Worm (Caenorhabditis elegans) whole organism, late embryonic: Measurements from ENCODE around the gene sri-78.

Experiments used
- K09A11.1 ChIP-seq: sonication (generic microtip); optimal IDR thresholded peaks from 2 replicates; lab custom pipeline; 2017; ENCODE audit warnings: antibody characterized with exemption, mild to moderate bottlenecking, missing genetic modification characterization, missing compliant biosample characterization; ENCODE audit not compliant: insufficient read depth
- ama-1 ChIP-seq: fragments of 150-350 bp; optimal IDR thresholded peaks from 2 replicates; lab custom pipeline; 2014
- ceh-18 ChIP-seq: sonication (generic microtip); optimal IDR thresholded peaks from 2 replicates; lab custom pipeline; 2016; ENCODE audit warnings: missing genetic modification characterization, missing compliant biosample characterization
- ceh-22 ChIP-seq: sonication (generic microtip); optimal IDR thresholded peaks from 2 replicates; lab custom pipeline; 2017; ENCODE audit warnings: missing biosample characterization, missing genetic modification characterization
- ceh-24 ChIP-seq: sonication (generic microtip); optimal IDR thresholded peaks from 2 replicates; lab custom pipeline; 2016; ENCODE audit warnings: mild to moderate bottlenecking, missing genetic modification characterization, missing compliant biosample characterization
- ceh-48 ChIP-seq: sonication (generic microtip); optimal IDR thresholded peaks from 2 replicates; lab custom pipeline; 2016; ENCODE audit warnings: missing genetic modification characterization, inconsistent platforms, missing compliant biosample characterization
- eyg-1 ChIP-seq: sonication (generic microtip); optimal IDR thresholded peaks from 2 replicates; lab custom pipeline; 2016; ENCODE audit warnings: missing genotype, missing genetic modification characterization, missing compliant biosample characterization
- hlh-30 ChIP-seq: sonication (generic microtip); optimal IDR thresholded peaks from 2 replicates; lab custom pipeline; 2017; ENCODE audit warnings: antibody characterized with exemption, missing genetic modification characterization, missing compliant biosample characterization; ENCODE audit not compliant: insufficient read depth
- hlh-6 ChIP-seq: sonication (generic microtip); optimal IDR thresholded peaks from 2 replicates; lab custom pipeline; 2016; ENCODE audit warnings: missing genotype, missing genetic modification characterization, missing compliant biosample characterization
- nhr-11 ChIP-seq: fragments of 150-350 bp; optimal IDR thresholded peaks from 2 replicates; lab custom pipeline; 2014; ENCODE audit warnings: missing biosample characterization, missing genetic modification characterization
- nhr-232 ChIP-seq: sonication (generic microtip); optimal IDR thresholded peaks from 2 replicates; lab custom pipeline; 2016; ENCODE audit warnings: missing genetic modification characterization, missing compliant biosample characterization
- pag-3 ChIP-seq: sonication (generic microtip); optimal IDR thresholded peaks from 2 replicates; lab custom pipeline; 2016; ENCODE audit warnings: missing compliant biosample characterization, missing genetic modification characterization, borderline replicate concordance
- pqm-1 ChIP-seq: sonication (generic microtip); optimal IDR thresholded peaks from 2 replicates; lab custom pipeline; 2016; ENCODE audit warnings: missing genetic modification characterization, missing compliant biosample characterization
- unc-42 ChIP-seq: sonication (generic microtip); optimal IDR thresholded peaks from 2 replicates; lab custom pipeline; 2016; ENCODE audit warnings: missing genotype, missing genetic modification characterization, missing compliant biosample characterization

DNA sequence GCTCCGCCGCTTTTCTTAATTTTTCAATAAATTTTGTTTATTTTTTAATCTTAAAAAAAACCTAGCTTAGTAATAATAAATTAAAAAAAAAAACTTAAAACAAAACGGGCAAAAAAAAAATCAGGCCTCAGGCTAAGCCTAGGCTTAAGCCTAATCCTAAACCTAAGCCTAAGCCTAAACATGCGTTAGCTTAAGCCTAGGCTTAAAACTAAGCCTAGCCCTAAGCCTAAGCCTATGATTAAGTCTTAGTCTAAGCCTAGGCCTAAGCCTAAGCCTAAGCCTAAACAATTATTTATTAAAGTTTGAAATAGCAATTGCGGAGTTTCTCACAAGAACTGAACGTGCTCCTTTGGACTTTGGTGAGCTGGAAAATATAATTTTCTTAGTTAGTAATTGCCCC is 49.7 kb upstream of the sri-78 start:
- TF ChIP-seq ceh-18 (tag; lab: Kevin White, UChicago), result no peak
- no peak for TF ChIP-seq unc-42 (tag; lab: Kevin White, UChicago)
- no peak for TF ChIP-seq ceh-22
- TF ChIP-seq hlh-30 (tag; lab: Kevin White, UChicago), result no peak
- no peak for TF ChIP-seq pqm-1 (tag; lab: Kevin White, UChicago)
- no peak for TF ChIP-seq nhr-11 (tag; lab: Kevin White, UChicago)
- TF ChIP-seq eyg-1, result no peak
- TF ChIP-seq ceh-24 (tag; lab: Kevin White, UChicago), result no peak
- TF ChIP-seq nhr-232 (tag; lab: Kevin White, UChicago), result no peak
- no peak for TF ChIP-seq ama-1 (lab: Kevin White, UChicago)
- no peak for TF ChIP-seq K09A11.1 (tag; lab: Kevin White, UChicago)
- no peak for TF ChIP-seq pag-3 (tag; lab: Kevin White, UChicago)
- TF ChIP-seq hlh-6 (tag; lab: Kevin White, UChicago), result no peak
- no peak for TF ChIP-seq ceh-48 (tag; lab: Kevin White, UChicago)
